Fruit fly (Drosophila melanogaster): ENCODE results near the gene ana1.

The ana1 gene

dm6 chr3R:24523578-24523977 is 6.8 kb upstream of the ana1 start, which contains the start of gene CG13622:
Gene CG13622 (minus strand): TSS chr3R:24523678.
- TF ChIP-seq pad (GFP tag; optimal IDR thresholded peaks at IDR 0.05) (no peak), cnc (optimal IDR thresholded peaks at IDR 0.05) (no peak), toe (GFP tag; optimal IDR thresholded peaks at IDR 0.05) (no peak), Crg-1 (GFP tag; optimal IDR thresholded peaks at IDR 0.05) (no peak), Hr96 (GFP tag; optimal IDR thresholded peaks at IDR 0.05) (no peak), tj (GFP tag; optimal IDR thresholded peaks at IDR 0.05) (no peak), CG12768 (GFP tag; optimal IDR thresholded peaks at IDR 0.05) (no peak), CG11617 (GFP tag; optimal IDR thresholded peaks at IDR 0.05) (no peak)

- TF ChIP-seq cnc (optimal IDR thresholded peaks at IDR 0.05) (no peak), toe (GFP tag; optimal IDR thresholded peaks at IDR 0.05) (no peak), CG7045 (GFP tag; optimal IDR thresholded peaks at IDR 0.05) (no peak), Clk (GFP tag; optimal IDR thresholded peaks at IDR 0.05) (no peak), kay (GFP tag; ENCODE audit: borderline replicate concordance) (no peak), CG1620 (GFP tag; optimal IDR thresholded peaks at IDR 0.05) (no peak), bab1 (GFP tag; optimal IDR thresholded peaks at IDR 0.05) (no peak), CG5204 (GFP tag; optimal IDR thresholded peaks at IDR 0.05) (no peak), pad (GFP tag; optimal IDR thresholded peaks at IDR 0.05) (no peak), CG11617 (GFP tag; optimal IDR thresholded peaks at IDR 0.05) (no peak), tj (GFP tag; optimal IDR thresholded peaks at IDR 0.05) (no peak), ovo (GFP tag; optimal IDR thresholded peaks at IDR 0.05) (no peak), Mnt (GFP tag; optimal IDR thresholded peaks at IDR 0.05) (no peak), CG33017 (tag; optimal IDR thresholded peaks at IDR 0.05) (no peak), cic (GFP tag; optimal IDR thresholded peaks at IDR 0.05) (no peak), CG7101 (tag; optimal IDR thresholded peaks at IDR 0.05) (no peak)
Observed at dm6 chr3R:24524426-24524974, 5.9 kb upstream of the ana1 start, which contains the start of gene Jhbp12. Gene Jhbp12 (plus strand): TSS chr3R:24524794.

dm6 chr3R:24525983-24526661 is 4.3 kb upstream of the ana1 start:
- TF ChIP-seq CG12768 (GFP tag; optimal IDR thresholded peaks at IDR 0.05) (no peak), Clk (GFP tag; optimal IDR thresholded peaks at IDR 0.05) (no peak), cic (GFP tag; optimal IDR thresholded peaks at IDR 0.05) (no peak), kay (GFP tag; ENCODE audit: borderline replicate concordance) (no peak), CG14711 (tag; optimal IDR thresholded peaks at IDR 0.05) (no peak), CG7045 (GFP tag; optimal IDR thresholded peaks at IDR 0.05) (no peak), CG33017 (tag; optimal IDR thresholded peaks at IDR 0.05) (no peak), Hr96 (GFP tag; optimal IDR thresholded peaks at IDR 0.05) (no peak), CG11617 (GFP tag; optimal IDR thresholded peaks at IDR 0.05) (no peak), Mnt (GFP tag; optimal IDR thresholded peaks at IDR 0.05) (no peak), tj (GFP tag; optimal IDR thresholded peaks at IDR 0.05) (no peak), CG7101 (tag; optimal IDR thresholded peaks at IDR 0.05) (no peak), toe (GFP tag; optimal IDR thresholded peaks at IDR 0.05) (no peak), cnc (optimal IDR thresholded peaks at IDR 0.05) (no peak), Crg-1 (GFP tag; optimal IDR thresholded peaks at IDR 0.05) (no peak)

- TF ChIP-seq CG12768 (GFP tag; optimal IDR thresholded peaks at IDR 0.05), result no peak
- no peak for TF ChIP-seq cic (GFP tag; optimal IDR thresholded peaks at IDR 0.05)
- peak; percentile 1 for TF ChIP-seq bab1 (GFP tag; optimal IDR thresholded peaks at IDR 0.05)
- TF ChIP-seq CG7045 (GFP tag; optimal IDR thresholded peaks at IDR 0.05), result no peak
- no peak for TF ChIP-seq CG5204 (GFP tag; optimal IDR thresholded peaks at IDR 0.05)
Observed at dm6 chr3R:24527845-24528244, 2.5 kb upstream of the ana1 start, which contains the start of gene CG6607. Gene CG6607 (plus strand): TSS chr3R:24528047.

dm6 chr3R:24543033-24543675 is 12.8 kb downstream of the ana1 start:
- peak; percentile 86 for TF ChIP-seq CG7045 (GFP tag; optimal IDR thresholded peaks at IDR 0.05)
- peak; percentile 86 for TF ChIP-seq toe (GFP tag; optimal IDR thresholded peaks at IDR 0.05)
- TF ChIP-seq CG7101 (tag; optimal IDR thresholded peaks at IDR 0.05), result peak; percentile 94
- peak; percentile 72 for TF ChIP-seq cic (GFP tag; optimal IDR thresholded peaks at IDR 0.05)
- TF ChIP-seq CG1620 (GFP tag; optimal IDR thresholded peaks at IDR 0.05), result peak; percentile 91
- peak; percentile 86 for TF ChIP-seq CG12768 (GFP tag; optimal IDR thresholded peaks at IDR 0.05)
- TF ChIP-seq pad (GFP tag; optimal IDR thresholded peaks at IDR 0.05), result peak; percentile 97
- TF ChIP-seq ovo (GFP tag; optimal IDR thresholded peaks at IDR 0.05), result peak; percentile 70
- TF ChIP-seq CG33017 (tag; optimal IDR thresholded peaks at IDR 0.05), result peak; percentile 95
- TF ChIP-seq Clk (GFP tag; optimal IDR thresholded peaks at IDR 0.05), result peak; percentile 63
- TF ChIP-seq tj (GFP tag; optimal IDR thresholded peaks at IDR 0.05), result peak; percentile 44
- TF ChIP-seq CG11617 (GFP tag; optimal IDR thresholded peaks at IDR 0.05), result peak; percentile 85
- peak; percentile 48 for TF ChIP-seq bab1 (GFP tag; optimal IDR thresholded peaks at IDR 0.05)
- TF ChIP-seq CG14711 (tag; optimal IDR thresholded peaks at IDR 0.05), result peak; percentile 82
- peak; percentile 94 for TF ChIP-seq kay (GFP tag; ENCODE audit: borderline replicate concordance)
- peak; percentile 89 for TF ChIP-seq Hr96 (GFP tag; optimal IDR thresholded peaks at IDR 0.05)
- no peak for TF ChIP-seq cnc (optimal IDR thresholded peaks at IDR 0.05)
- TF ChIP-seq Mnt (GFP tag; optimal IDR thresholded peaks at IDR 0.05), result no peak
- TF ChIP-seq Crg-1 (GFP tag; optimal IDR thresholded peaks at IDR 0.05), result peak; percentile 90
- TF ChIP-seq CG5204 (GFP tag; optimal IDR thresholded peaks at IDR 0.05), result peak; percentile 94

Measured in whole organism, adult.